Fruit fly (Drosophila melanogaster) whole organism, embryonic: Measurements from ENCODE around the gene CG33552.

Experiments used
- Adf1 ChIP-seq: fragments of 200-800 bp; sonication (Bioruptor generic); IDR thresholded peaks from 2 replicates; pipeline ENCODE4 v1.3.6; 2022; ENCODE audit warnings: missing biosample characterization, missing genetic modification characterization
- Atf6 ChIP-seq: fragments of 200-800 bp; sonication (Bioruptor generic); IDR thresholded peaks from 2 replicates; pipeline ENCODE4 v1.3.6; 2022; ENCODE audit warnings: missing biosample characterization, missing genetic modification characterization
- B-H1 ChIP-seq: fragments of 200-800 bp; sonication (Bioruptor generic); IDR thresholded peaks from 3 replicates; pipeline ENCODE4 v1.3.6; 2022; ENCODE audit warnings: missing biosample characterization, missing genetic modification characterization
- CG10543 ChIP-seq: fragments of 200-800 bp; sonication (Bioruptor generic); optimal IDR thresholded peaks from 3 replicates; lab custom pipeline; 2017; ENCODE audit warnings: missing biosample characterization, mild to moderate bottlenecking, missing genetic modification characterization, moderate library complexity
- CG10654 ChIP-seq: fragments of 200-800 bp; sonication (Bioruptor generic); optimal IDR thresholded peaks from 2 replicates; lab custom pipeline; 2016; ENCODE audit warnings: missing biosample characterization, missing genetic modification characterization
- CG11085 ChIP-seq: fragments of 200-800 bp; sonication (Bioruptor generic); IDR thresholded peaks from 2 replicates; pipeline ENCODE4 v1.3.6; 2022; ENCODE audit warnings: missing biosample characterization, missing genetic modification characterization
- CG11504 ChIP-seq: fragments of 200-800 bp; sonication (Bioruptor generic); optimal IDR thresholded peaks from 3 replicates; lab custom pipeline; 2019; ENCODE audit warnings: missing biosample characterization, mild to moderate bottlenecking, missing genetic modification characterization, moderate library complexity
- CG11723 ChIP-seq: fragments of 200-800 bp; sonication (Bioruptor generic); optimal IDR thresholded peaks from 2 replicates; lab custom pipeline; 2017; ENCODE audit warnings: missing biosample characterization, mild to moderate bottlenecking, missing genetic modification characterization
- CG12071 ChIP-seq: fragments of 200-800 bp; sonication (Bioruptor generic); optimal IDR thresholded peaks from 3 replicates; lab custom pipeline; 2018; ENCODE audit warnings: missing biosample characterization, mild to moderate bottlenecking, missing genetic modification characterization
- CG1233 ChIP-seq: fragments of 200-800 bp; sonication (Bioruptor generic); optimal IDR thresholded peaks from 4 replicates; lab custom pipeline; 2018; ENCODE audit warnings: missing biosample characterization, mild to moderate bottlenecking, missing genetic modification characterization
- CG13624 ChIP-seq: fragments of 200-800 bp; sonication (Bioruptor generic); optimal IDR thresholded peaks from 2 replicates; lab custom pipeline; 2016; ENCODE audit warnings: missing biosample characterization, missing genetic modification characterization
- CG1529 ChIP-seq: fragments of 200-800 bp; sonication (Bioruptor generic); optimal IDR thresholded peaks from 3 replicates; lab custom pipeline; 2018; ENCODE audit warnings: missing biosample characterization, missing genetic modification characterization
- CG15514 ChIP-seq: fragments of 200-800 bp; sonication (Bioruptor generic); optimal IDR thresholded peaks from 3 replicates; lab custom pipeline; 2017; ENCODE audit warnings: missing biosample characterization, missing genetic modification characterization, mild to moderate bottlenecking, moderate library complexity, missing genetic modification reagents
- CG1647 ChIP-seq: fragments of 200-800 bp; sonication (Bioruptor generic); optimal IDR thresholded peaks from 3 replicates; lab custom pipeline; 2016; ENCODE audit warnings: missing biosample characterization, missing genetic modification characterization
- CG16815 ChIP-seq: fragments of 200-800 bp; sonication (Bioruptor generic); optimal IDR thresholded peaks from 3 replicates; lab custom pipeline; 2017; ENCODE audit warnings: missing biosample characterization, mild to moderate bottlenecking, missing genetic modification characterization
- CG17186 ChIP-seq: fragments of 200-800 bp; sonication (Bioruptor generic); optimal IDR thresholded peaks from 3 replicates; lab custom pipeline; 2017; ENCODE audit warnings: missing biosample characterization, missing genetic modification reagents, missing genetic modification characterization
- CG17802 ChIP-seq: fragments of 200-800 bp; sonication (Bioruptor generic); optimal IDR thresholded peaks from 2 replicates; lab custom pipeline; 2018; ENCODE audit warnings: missing biosample characterization, mild to moderate bottlenecking, missing genetic modification characterization, moderate library complexity
- CG2202 ChIP-seq: fragments of 200-800 bp; sonication (Bioruptor generic); optimal IDR thresholded peaks from 2 replicates; lab custom pipeline; 2018; ENCODE audit warnings: missing biosample characterization, mild to moderate bottlenecking, missing genetic modification characterization
- CG32772 ChIP-seq: fragments of 200-800 bp; sonication (Bioruptor generic); IDR thresholded peaks from 2 replicates; pipeline ENCODE4 v1.3.6; 2022; ENCODE audit warnings: missing biosample characterization, missing genetic modification characterization
- CG3726 ChIP-seq: fragments of 200-800 bp; sonication (Bioruptor generic); IDR thresholded peaks from 3 replicates; pipeline ENCODE4, ENCODE4 v1.3.6; 2022; ENCODE audit warnings: missing biosample characterization, missing genetic modification characterization
- CG5953 ChIP-seq: fragments of 200-800 bp; sonication (Bioruptor generic); IDR thresholded peaks from 2 replicates; pipeline ENCODE4 v1.3.6; 2022; ENCODE audit warnings: missing biosample characterization, missing genetic modification characterization
- CG6654 ChIP-seq: fragments of 200-800 bp; sonication (Bioruptor generic); optimal IDR thresholded peaks from 2 replicates; lab custom pipeline; 2017; ENCODE audit warnings: missing biosample characterization, mild to moderate bottlenecking, missing genetic modification characterization
- CG6791 ChIP-seq: fragments of 200-800 bp; sonication (Bioruptor generic); IDR thresholded peaks from 3 replicates; pipeline ENCODE4 v1.3.6; 2022; ENCODE audit warnings: missing biosample characterization, missing genetic modification characterization; ENCODE audit not compliant: partially characterized antibody
- CG6813 ChIP-seq: fragments of 200-800 bp; sonication (Bioruptor generic); optimal IDR thresholded peaks from 2 replicates; lab custom pipeline; 2017; ENCODE audit warnings: missing biosample characterization, missing genetic modification characterization, mild to moderate bottlenecking, moderate library complexity, missing genetic modification reagents
- CoRest ChIP-seq: fragments of 200-800 bp; sonication (Bioruptor generic); optimal IDR thresholded peaks from 3 replicates; lab custom pipeline; 2018; ENCODE audit warnings: missing biosample characterization, mild to moderate bottlenecking, missing genetic modification characterization, moderate library complexity
- Doc2 ChIP-seq: fragments of 200-800 bp; sonication (Bioruptor generic); IDR thresholded peaks from 2 replicates; pipeline ENCODE4 v1.3.6; 2022; ENCODE audit warnings: missing biosample characterization, missing genetic modification characterization
- H15 ChIP-seq: fragments of 200-800 bp; sonication (Bioruptor generic); IDR thresholded peaks from 3 replicates; pipeline ENCODE4 v1.3.6; 2022; ENCODE audit warnings: missing biosample characterization, missing genetic modification characterization
- Kr ChIP-seq: fragments of 200-800 bp; sonication (Bioruptor generic); optimal IDR thresholded peaks from 2 replicates; lab custom pipeline; 2017; ENCODE audit warnings: missing biosample characterization, mild to moderate bottlenecking, missing genetic modification characterization
- Lim3 ChIP-seq: fragments of 200-800 bp; sonication (Bioruptor generic); IDR thresholded peaks from 2 replicates; pipeline ENCODE4 v1.3.6; 2022; ENCODE audit warnings: missing biosample characterization, missing genetic modification characterization
- Nf-YB ChIP-seq: fragments of 200-800 bp; sonication (Bioruptor generic); optimal IDR thresholded peaks from 3 replicates; lab custom pipeline; 2019; ENCODE audit warnings: missing biosample characterization, mild to moderate bottlenecking, missing genetic modification characterization, moderate library complexity
- Six4 ChIP-seq: fragments of 200-800 bp; sonication (Bioruptor generic); optimal IDR thresholded peaks from 2 replicates; lab custom pipeline; 2016; ENCODE audit warnings: missing biosample characterization, missing genetic modification characterization
- Sox102F ChIP-seq: fragments of 200-800 bp; sonication (Bioruptor generic); optimal IDR thresholded peaks from 2 replicates; lab custom pipeline; 2018; ENCODE audit warnings: missing biosample characterization, mild to moderate bottlenecking, missing genetic modification characterization, moderate library complexity
- Sry-β ChIP-seq: fragments of 200-800 bp; sonication (Bioruptor generic); optimal IDR thresholded peaks from 2 replicates; lab custom pipeline; 2018; ENCODE audit warnings: missing biosample characterization, mild to moderate bottlenecking, missing genetic modification characterization, moderate library complexity
- Xrp1 ChIP-seq: fragments of 200-800 bp; sonication (Bioruptor generic); IDR thresholded peaks from 2 replicates; pipeline ENCODE4 v1.3.6; 2022; ENCODE audit warnings: missing biosample characterization, missing genetic modification characterization
- al ChIP-seq: fragments of 200-800 bp; sonication (Bioruptor generic); IDR thresholded peaks from 2 replicates; pipeline ENCODE4 v1.3.6; 2022; ENCODE audit warnings: missing biosample characterization, missing genetic modification characterization
- ash1 ChIP-seq: fragments of 200-800 bp; sonication (Bioruptor generic); optimal IDR thresholded peaks from 2 replicates; lab custom pipeline; 2018; ENCODE audit warnings: missing biosample characterization, mild to moderate bottlenecking, missing genetic modification characterization
- bowl ChIP-seq: fragments of 200-800 bp; sonication (Bioruptor generic); IDR thresholded peaks from 2 replicates; pipeline ENCODE4 v1.3.6; 2022; ENCODE audit warnings: missing biosample characterization, missing genetic modification characterization
- cad ChIP-seq: fragments of >200 bp; optimal IDR thresholded peaks from 2 replicates; lab custom pipeline; 2017; ENCODE audit warnings: missing biosample characterization, missing genetic modification characterization
- ci ChIP-seq: fragments of 200-800 bp; sonication (Bioruptor generic); IDR thresholded peaks from 3 replicates; pipeline ENCODE4 v1.3.6; 2022; ENCODE audit warnings: missing biosample characterization, missing genetic modification characterization
- corto ChIP-seq: fragments of 200-800 bp; sonication (Bioruptor generic); optimal IDR thresholded peaks from 2 replicates; lab custom pipeline; 2016; ENCODE audit warnings: missing biosample characterization, mild to moderate bottlenecking, missing genetic modification characterization, moderate library complexity
- crc ChIP-seq: fragments of 200-800 bp; sonication (Bioruptor generic); optimal IDR thresholded peaks from 2 replicates; lab custom pipeline; 2016; ENCODE audit warnings: missing biosample characterization, missing genetic modification characterization
- dmrt11E ChIP-seq: fragments of 200-800 bp; sonication (Bioruptor generic); optimal IDR thresholded peaks from 3 replicates; lab custom pipeline; 2018; ENCODE audit warnings: missing biosample characterization, mild to moderate bottlenecking, missing genetic modification characterization, moderate library complexity
- dmrt99B ChIP-seq: fragments of 200-800 bp; sonication (Bioruptor generic); optimal IDR thresholded peaks from 2 replicates; lab custom pipeline; 2018; ENCODE audit warnings: missing biosample characterization, mild to moderate bottlenecking, missing genetic modification characterization, moderate library complexity
- esg ChIP-seq: fragments of 200-800 bp; sonication (Bioruptor generic); conservative IDR thresholded peaks from 2 replicates; pipeline ENCODE4 v1.3.6; 2022; ENCODE audit warnings: missing biosample characterization, missing genetic modification characterization
- hkb ChIP-seq, 2 experiments: fragments of 200-800 bp in 1 of 2; fragments of >200 bp in 1 of 2; sonication (Bioruptor generic) in 1 of 2; IDR thresholded peaks in 1 of 2; optimal IDR thresholded peaks in 1 of 2; 2 replicates each; pipeline versions ENCODE4 v1.3.6 to Lab custom; 2017 to 2022; ENCODE audit warnings: missing biosample characterization in 1 of 2, missing genetic modification characterization in 1 of 2
- mam ChIP-seq: fragments of 200-800 bp; sonication (Bioruptor generic); optimal IDR thresholded peaks from 3 replicates; lab custom pipeline; 2016; ENCODE audit warnings: missing biosample characterization, missing genetic modification characterization
- odd ChIP-seq: fragments of 200-800 bp; sonication (Bioruptor generic); optimal IDR thresholded peaks from 2 replicates; lab custom pipeline; 2017; ENCODE audit warnings: missing biosample characterization, mild to moderate bottlenecking, missing genetic modification characterization
- tna ChIP-seq: fragments of 200-800 bp; sonication (Bioruptor generic); IDR thresholded peaks from 2 replicates; pipeline ENCODE4 v1.3.6; 2022; ENCODE audit warnings: missing biosample characterization, missing genetic modification characterization; ENCODE audit not compliant: partially characterized antibody
- tup ChIP-seq: fragments of 200-800 bp; sonication (Bioruptor generic); optimal IDR thresholded peaks from 2 replicates; lab custom pipeline; 2016; ENCODE audit warnings: missing biosample characterization, mild to moderate bottlenecking, missing genetic modification characterization, moderate library complexity
- zen2 ChIP-seq: fragments of 200-800 bp; sonication (Bioruptor generic); IDR thresholded peaks from 3 replicates; pipeline ENCODE4 v1.3.6; 2022; ENCODE audit warnings: missing biosample characterization, missing genetic modification characterization; ENCODE audit not compliant: partially characterized antibody
- zfh2 ChIP-seq: fragments of 200-800 bp; sonication (Bioruptor generic); optimal IDR thresholded peaks from 2 replicates; lab custom pipeline; 2016; ENCODE audit warnings: missing biosample characterization, missing genetic modification characterization

The CG33552 gene

dm6 chr2L:16727578-16728023 is 45.3 kb downstream of the CG33552 start, which contains the start of gene VhaSFD (continued):
- peak; percentile 48 for TF ChIP-seq CoRest (tag; lab: Kevin White, UChicago)
- no peak for TF ChIP-seq ash1 (GFP tag; lab: Kevin White, UChicago)
- TF ChIP-seq tna, result peak; percentile 32; the same call in 1 of the 2 replicates
- no peak for TF ChIP-seq Xrp1 (GFP tag; lab: Robert Waterston, UW)
- no peak for TF ChIP-seq Sox102F
- TF ChIP-seq mam, result no peak
- TF ChIP-seq CG3726, result no peak
- no peak for TF ChIP-seq Lim3 (GFP tag; lab: Robert Waterston, UW)
- TF ChIP-seq CG11504 (tag; lab: Kevin White, UChicago), result no peak
- TF ChIP-seq CG6813 (GFP tag; lab: Kevin White, UChicago), result no peak
- TF ChIP-seq Sry-β (GFP tag; lab: Kevin White, UChicago), result no peak
- no peak for TF ChIP-seq dmrt11E
- no peak for TF ChIP-seq CG10543 (GFP tag; lab: Kevin White, UChicago)
- no peak for TF ChIP-seq CG5953
- no peak for TF ChIP-seq Kr
- 0 out of 3 replicates have a peak, but pooled peaks have one; percentile 5 for TF ChIP-seq ci
- TF ChIP-seq CG1233, result peak; percentile 5
- no peak for TF ChIP-seq esg
- TF ChIP-seq CG11723 (GFP tag; lab: Kevin White, UChicago), result no peak
- TF ChIP-seq CG13624, result peak; percentile 40
- TF ChIP-seq CG16815 (GFP tag; lab: Kevin White, UChicago), result no peak
- no peak for TF ChIP-seq CG10654 (GFP tag; lab: Kevin White, UChicago)
- no peak for TF ChIP-seq Nf-YB
- no peak for TF ChIP-seq cad
- TF ChIP-seq CG32772, result no peak
- TF ChIP-seq Adf1 (GFP tag; lab: Robert Waterston, UW), result no peak; the same call in 1 of the 2 replicates
- no peak; the same call in 2 of the 3 replicates for TF ChIP-seq zen2 (GFP tag; lab: Robert Waterston, UW)
- no peak for TF ChIP-seq B-H1
- TF ChIP-seq CG1647, result no peak
- no peak for TF ChIP-seq corto (GFP tag; lab: Kevin White, UChicago)
- no peak for TF ChIP-seq tup
- TF ChIP-seq hkb (optimal IDR thresholded peaks at IDR 0.05; lab: Kevin White, UChicago), result no peak
- 0 out of 2 replicates have a peak, but pooled peaks have one; percentile 33 for TF ChIP-seq hkb (GFP tag; IDR thresholded peaks at IDR 0.05; lab: Robert Waterston, UW)
- TF ChIP-seq zfh2 (GFP tag; lab: Kevin White, UChicago), result no peak
- no peak for TF ChIP-seq dmrt99B (tag; lab: Kevin White, UChicago)
- TF ChIP-seq CG6791, result peak; percentile 79
- TF ChIP-seq CG15514 (GFP tag; lab: Kevin White, UChicago), result peak; percentile 68
- no peak for TF ChIP-seq crc
- TF ChIP-seq bowl (GFP tag; lab: Robert Waterston, UW), result no peak
- TF ChIP-seq CG17802 (tag; lab: Kevin White, UChicago), result no peak
- no peak for TF ChIP-seq Atf6 (GFP tag; lab: Robert Waterston, UW)
- TF ChIP-seq CG12071 (GFP tag; lab: Kevin White, UChicago), result no peak
- TF ChIP-seq H15 (GFP tag; lab: Robert Waterston, UW), result no peak
- no peak for TF ChIP-seq Doc2 (GFP tag; lab: Robert Waterston, UW)
- TF ChIP-seq al, result no peak
- TF ChIP-seq CG17186 (GFP tag; lab: Kevin White, UChicago), result no peak
- TF ChIP-seq odd (GFP tag; lab: Kevin White, UChicago), result no peak
- TF ChIP-seq CG1529, result no peak
- no peak for TF ChIP-seq CG11085 (GFP tag; lab: Robert Waterston, UW)
- TF ChIP-seq CG2202 (tag; lab: Kevin White, UChicago), result no peak
- TF ChIP-seq Six4 (GFP tag; lab: Kevin White, UChicago), result no peak
- TF ChIP-seq CG6654, result no peak
